Worm (Caenorhabditis elegans) whole organism, L2 larva: ENCODE data around the gene arv-1.

Experiments
- C34F6.9 ChIP-seq: fragments of 150-350 bp; optimal IDR thresholded peaks from 2 replicates; lab custom pipeline; 2014; ENCODE audit warnings: missing biosample characterization, missing genetic modification characterization
- F13H6.1 ChIP-seq: sonication (generic microtip); optimal IDR thresholded peaks from 2 replicates; lab custom pipeline; 2016; ENCODE audit warnings: missing genetic modification characterization, missing compliant biosample characterization
- R02D3.7 ChIP-seq: fragments of 150-350 bp; optimal IDR thresholded peaks from 2 replicates; lab custom pipeline; 2014; ENCODE audit warnings: missing biosample characterization, missing genetic modification characterization
- Y55F3AM.14 ChIP-seq: fragments of 200-800 bp; sonication (Bioruptor generic); optimal IDR thresholded peaks from 2 replicates; lab custom pipeline; 2018; ENCODE audit warnings: mild to moderate bottlenecking, missing genetic modification characterization, missing compliant biosample characterization
- ZK546.5 ChIP-seq: sonication (generic microtip); optimal IDR thresholded peaks from 2 replicates; lab custom pipeline; 2017; ENCODE audit warnings: missing biosample characterization, missing genetic modification characterization
- alr-1 ChIP-seq: fragments of 150-350 bp; optimal IDR thresholded peaks from 2 replicates; lab custom pipeline; 2014; ENCODE audit warnings: missing biosample characterization, missing genetic modification characterization
- ama-1 ChIP-seq: fragments of 150-350 bp; optimal IDR thresholded peaks from 2 replicates; lab custom pipeline; 2018; ENCODE audit warnings: inconsistent platforms
- crh-2 ChIP-seq: sonication (generic microtip); optimal IDR thresholded peaks from 2 replicates; lab custom pipeline; 2017; ENCODE audit warnings: missing biosample characterization, missing genetic modification characterization
- dmd-4 ChIP-seq: sonication (generic microtip); optimal IDR thresholded peaks from 2 replicates; lab custom pipeline; 2017; ENCODE audit warnings: missing biosample characterization, missing genetic modification characterization
- egl-27 ChIP-seq: sonication (generic microtip); optimal IDR thresholded peaks from 3 replicates; lab custom pipeline; 2017; ENCODE audit warnings: missing biosample characterization, missing genetic modification reagents, missing genetic modification characterization
- fos-1 ChIP-seq: fragments of 150-350 bp; optimal IDR thresholded peaks from 2 replicates; lab custom pipeline; 2014; ENCODE audit warnings: missing biosample characterization, missing genetic modification characterization
- lin-11 ChIP-seq: fragments of 150-350 bp; sonication (generic microtip); optimal IDR thresholded peaks from 2 replicates; lab custom pipeline; 2014; ENCODE audit warnings: missing biosample characterization, missing genetic modification characterization, inconsistent platforms, mixed read lengths
- lin-13 ChIP-seq: fragments of 150-350 bp; optimal IDR thresholded peaks from 2 replicates; lab custom pipeline; 2014; ENCODE audit warnings: missing biosample characterization, missing genetic modification reagents, missing genetic modification characterization
- lin-39 ChIP-seq: fragments of 150-350 bp; optimal IDR thresholded peaks from 2 replicates; lab custom pipeline; 2014; ENCODE audit warnings: missing biosample characterization, missing genetic modification reagents, missing genetic modification characterization
- lsy-2 ChIP-seq, 2 experiments: fragments of 150-350 bp in 1 of 2; sonication (generic microtip) in 1 of 2; optimal IDR thresholded peaks; 2 replicates each; lab custom pipeline; 2014 to 2017; ENCODE audit warnings: missing biosample characterization in 2 of 2, missing genetic modification characterization in 2 of 2
- mbf-1 ChIP-seq: sonication (generic microtip); optimal IDR thresholded peaks from 2 replicates; lab custom pipeline; 2017; ENCODE audit warnings: missing biosample characterization, missing genetic modification characterization
- mdl-1 ChIP-seq, 2 experiments: fragments of 150-350 bp in 1 of 2; sonication (generic microtip) in 1 of 2; optimal IDR thresholded peaks; 2 replicates each; lab custom pipeline; 2017; ENCODE audit warnings: missing biosample characterization in 2 of 2, missing genetic modification characterization in 2 of 2
- nhr-10 ChIP-seq: sonication (generic microtip); optimal IDR thresholded peaks from 2 replicates; lab custom pipeline; 2017; ENCODE audit warnings: missing biosample characterization, missing genetic modification characterization
- nhr-12 ChIP-seq: fragments of 150-350 bp; optimal IDR thresholded peaks from 2 replicates; lab custom pipeline; 2014; ENCODE audit warnings: missing biosample characterization, missing genetic modification characterization
- nhr-129 ChIP-seq: fragments of 150-350 bp; optimal IDR thresholded peaks from 2 replicates; lab custom pipeline; 2014; ENCODE audit warnings: missing biosample characterization, missing genetic modification characterization
- nhr-21 ChIP-seq: fragments of 150-350 bp; optimal IDR thresholded peaks from 2 replicates; lab custom pipeline; 2014; ENCODE audit warnings: missing biosample characterization, missing genetic modification characterization
- nhr-25 ChIP-seq: fragments of 150-350 bp; sonication (generic microtip); optimal IDR thresholded peaks from 3 replicates; lab custom pipeline; 2014; ENCODE audit warnings: missing biosample characterization, missing genetic modification characterization
- sem-4 ChIP-seq: fragments of 150-350 bp; optimal IDR thresholded peaks from 2 replicates; lab custom pipeline; 2014; ENCODE audit warnings: missing biosample characterization, missing genetic modification reagents, missing genetic modification characterization
- sma-3 ChIP-seq: sonication (generic microtip); optimal IDR thresholded peaks from 2 replicates; lab custom pipeline; 2016; ENCODE audit warnings: missing genetic modification reagents, missing genetic modification characterization, missing compliant biosample characterization
- sma-9 ChIP-seq, 2 experiments: fragments of 150-350 bp in 1 of 2; sonication (generic microtip) in 1 of 2; optimal IDR thresholded peaks; 2 replicates each; lab custom pipeline; 2014 to 2016; ENCODE audit warnings: missing genetic modification characterization in 2 of 2, mild to moderate bottlenecking in 1 of 2, missing biosample characterization in 1 of 2, missing compliant biosample characterization in 1 of 2, missing genetic modification reagents in 1 of 2, moderate library complexity in 1 of 2
- snpc-4 ChIP-seq: fragments of 150-350 bp; optimal IDR thresholded peaks from 2 replicates; lab custom pipeline; 2014; ENCODE audit warnings: missing biosample characterization, missing genetic modification characterization
- unc-39 ChIP-seq: fragments of 150-350 bp; optimal IDR thresholded peaks from 2 replicates; lab custom pipeline; 2014; ENCODE audit warnings: missing biosample characterization, missing genetic modification characterization
- unc-55 ChIP-seq: fragments of 150-350 bp; sonication (generic microtip); optimal IDR thresholded peaks from 3 replicates; lab custom pipeline; 2014; ENCODE audit warnings: missing biosample characterization, missing genetic modification reagents, missing genetic modification characterization
- zag-1 ChIP-seq: fragments of 150-350 bp; optimal IDR thresholded peaks from 2 replicates; lab custom pipeline; 2014; ENCODE audit warnings: missing biosample characterization, missing genetic modification characterization
- ztf-1 ChIP-seq: fragments of 200-800 bp; sonication (Bioruptor generic); conservative IDR thresholded peaks from 2 replicates; pipeline ENCODE4 v1.3.6; 2022; ENCODE audit warnings: missing genetic modification characterization, missing compliant biosample characterization
- ztf-11 ChIP-seq: sonication (generic microtip); optimal IDR thresholded peaks from 2 replicates; lab custom pipeline; 2017; ENCODE audit warnings: missing biosample characterization, missing genetic modification characterization
- ztf-4 ChIP-seq: fragments of 150-350 bp; optimal IDR thresholded peaks from 2 replicates; lab custom pipeline; 2014; ENCODE audit warnings: missing biosample characterization, missing genetic modification characterization

Gene arv-1

DNA sequence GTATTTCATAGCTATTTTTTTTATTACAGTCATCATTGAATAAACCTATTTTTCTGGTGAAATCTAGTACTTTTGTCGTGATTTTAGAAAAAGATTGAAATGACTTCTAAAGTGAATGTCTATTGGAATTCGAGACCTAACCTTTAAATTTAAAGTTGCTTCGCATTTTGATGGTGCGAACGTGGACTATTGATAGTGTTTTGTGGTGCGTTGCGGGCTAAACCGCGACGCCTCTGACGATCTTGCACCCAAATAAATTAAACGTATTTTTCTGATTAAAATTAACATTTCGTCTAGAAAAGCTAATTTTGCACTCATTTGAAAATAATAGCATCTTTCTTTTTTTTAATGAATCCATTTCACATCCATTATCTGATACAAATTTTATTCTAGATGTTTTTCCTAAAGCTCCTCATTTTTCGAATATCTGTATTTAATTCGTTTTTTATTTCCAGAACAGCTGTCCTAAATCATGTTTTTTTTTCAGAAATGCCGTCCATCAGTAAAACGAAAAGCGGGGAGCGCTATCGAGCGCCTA lies 28.1 kb downstream of the arv-1 start, which contains the start of gene wbp-11:
Gene wbp-11, plus strand, starts transcription at position 488 of the 538 bp plus-strand sequence.
- TF ChIP-seq sma-9 (GFP tag; optimal IDR thresholded peaks at IDR 0.05; lab: Kevin White, UChicago) (peak; percentile 0), sma-9 (tag; optimal IDR thresholded peaks at IDR 0.05; lab: Kevin White, UChicago) (no peak), R02D3.7 (no peak), C34F6.9 (tag; lab: Kevin White, UChicago) (peak; percentile 49), unc-55 (GFP tag; lab: Kevin White, UChicago) (peak; percentile 51), nhr-129 (tag; lab: Kevin White, UChicago) (peak; percentile 38), crh-2 (tag; lab: Kevin White, UChicago) (peak; percentile 16), nhr-25 (tag; lab: Kevin White, UChicago) (no peak), lsy-2 (tag; optimal IDR thresholded peaks at IDR 0.05; lab: Kevin White, UChicago) (peak in 1 of 2 experiments; percentile 53)

- TF ChIP-seq nhr-21 (tag; lab: Kevin White, UChicago) (no peak), C34F6.9 (tag; lab: Kevin White, UChicago) (no peak), snpc-4 (tag; lab: Kevin White, UChicago) (no peak), lin-11 (tag; lab: Kevin White, UChicago) (no peak)
Observed at ce11 chrII:10170837-10171318, 29.7 kb downstream of the arv-1 start, which contains the start of gene gpd-4. Gene gpd-4 (plus strand): TSS chrII:10171268.

DNA sequence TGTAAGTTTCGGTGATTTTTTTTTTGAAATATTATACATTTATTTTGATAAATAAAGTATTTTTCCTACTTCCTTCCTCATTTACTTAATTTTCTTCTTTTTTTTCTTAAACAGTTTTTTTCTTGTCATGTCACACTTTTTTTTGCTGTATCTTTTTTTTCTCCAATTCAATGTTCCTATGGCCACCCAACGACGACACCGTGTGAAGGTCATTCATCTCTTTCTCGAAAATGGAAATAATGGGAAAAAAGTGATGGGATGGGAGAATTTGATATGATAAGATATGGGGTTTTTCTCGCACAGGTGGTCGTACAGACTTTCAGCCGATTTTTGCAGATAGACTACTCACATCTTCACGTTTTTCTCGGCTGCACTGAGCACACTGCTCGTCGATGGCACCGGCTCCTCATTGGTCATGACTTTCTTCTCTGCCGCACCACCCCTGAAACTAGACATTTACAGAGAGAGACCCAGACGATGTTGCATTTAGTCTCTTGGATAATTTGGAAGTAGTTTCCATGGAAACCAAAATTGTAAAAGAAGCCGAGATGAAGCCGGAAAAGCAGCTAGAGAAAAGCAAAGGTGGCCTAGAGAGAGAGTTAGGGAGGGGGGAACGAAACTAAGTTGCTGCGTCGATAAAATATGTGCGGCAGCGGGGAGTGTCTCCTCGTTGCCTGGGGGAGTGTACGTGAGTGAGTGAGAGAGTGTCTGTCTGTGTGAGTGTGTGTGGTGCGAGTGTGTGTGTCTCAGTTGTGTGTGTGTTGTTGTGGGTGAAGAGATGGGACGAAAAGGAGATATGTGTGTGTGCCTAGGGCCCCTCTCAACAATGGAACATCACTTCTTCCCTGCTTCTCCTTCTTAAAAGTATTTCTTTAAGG lies 31.5 kb downstream of the arv-1 start, which contains the start of gene daf-19:
Gene daf-19, minus strand, starts transcription at position 442 of the 878 bp plus-strand sequence.
- no peak for TF ChIP-seq mbf-1
- no peak for TF ChIP-seq nhr-25 (tag; lab: Kevin White, UChicago)
- peak; percentile 82 for TF ChIP-seq unc-39 (tag; lab: Kevin White, UChicago)
- peak; percentile 53 for TF ChIP-seq sma-9 (GFP tag; optimal IDR thresholded peaks at IDR 0.05; lab: Kevin White, UChicago)
- no peak for TF ChIP-seq sma-9 (tag; optimal IDR thresholded peaks at IDR 0.05; lab: Kevin White, UChicago)
- TF ChIP-seq zag-1 (tag; lab: Kevin White, UChicago): peak; percentile 43
- no peak for TF ChIP-seq lin-39 (tag; lab: Kevin White, UChicago)
- TF ChIP-seq ztf-11 (tag; lab: Kevin White, UChicago): peak; percentile 12
- peak; percentile 76 for TF ChIP-seq unc-55 (GFP tag; lab: Kevin White, UChicago)
- TF ChIP-seq ama-1 (lab: Kevin White, UChicago): peak; percentile 30
- peak in 1 of 2 experiments; percentile 36 for TF ChIP-seq mdl-1 (tag; optimal IDR thresholded peaks at IDR 0.05; lab: Kevin White, UChicago)
- peak; percentile 59 for TF ChIP-seq crh-2 (tag; lab: Kevin White, UChicago)
- TF ChIP-seq nhr-12 (tag; lab: Kevin White, UChicago): no peak
- peak; percentile 56 for TF ChIP-seq ztf-4 (tag; lab: Kevin White, UChicago)
- TF ChIP-seq Y55F3AM.14 (GFP tag; lab: Kevin White, UChicago): peak; percentile 38
- TF ChIP-seq dmd-4 (tag; lab: Kevin White, UChicago): no peak
- peak; percentile 33 for TF ChIP-seq fos-1 (tag; lab: Kevin White, UChicago)
- TF ChIP-seq C34F6.9 (tag; lab: Kevin White, UChicago): peak; percentile 78
- TF ChIP-seq alr-1 (tag; lab: Kevin White, UChicago): no peak
- TF ChIP-seq ZK546.5 (tag; lab: Kevin White, UChicago): no peak
- TF ChIP-seq lsy-2 (tag; optimal IDR thresholded peaks at IDR 0.05; lab: Kevin White, UChicago): peak; percentile 27 to 65
- peak; percentile 71 for TF ChIP-seq nhr-129 (tag; lab: Kevin White, UChicago)
- no peak for TF ChIP-seq ztf-1 (GFP tag; lab: Robert Waterston, UW)
- peak; percentile 63 for TF ChIP-seq lin-11 (tag; lab: Kevin White, UChicago)
- TF ChIP-seq egl-27 (tag; lab: Kevin White, UChicago): peak; percentile 48
- peak; percentile 49 for TF ChIP-seq lin-13
- no peak for TF ChIP-seq sem-4 (tag; lab: Kevin White, UChicago)
- peak; percentile 61 for TF ChIP-seq F13H6.1
- TF ChIP-seq sma-3: peak; percentile 13
- peak; percentile 55 for TF ChIP-seq nhr-21 (tag; lab: Kevin White, UChicago)
- TF ChIP-seq nhr-10 (tag; lab: Kevin White, UChicago): peak; percentile 5
- TF ChIP-seq, all 48 proteins: peak for 21
